Fruit fly (Drosophila melanogaster) whole organism, embryonic: ENCODE data around the gene CG43093.

Source experiments
- Aef1 ChIP-seq: fragments of 200-800 bp; sonication (Bioruptor generic); IDR thresholded peaks from 3 replicates; pipeline ENCODE4 v1.3.6; 2022; ENCODE audit warnings: missing biosample characterization, missing genetic modification characterization
- Awh ChIP-seq: fragments of 200-800 bp; sonication (Bioruptor generic); IDR thresholded peaks from 2 replicates; pipeline ENCODE4, ENCODE4 v1.3.6; 2022; ENCODE audit warnings: missing biosample characterization, missing genetic modification characterization
- B-H2 ChIP-seq: fragments of 200-800 bp; sonication (Bioruptor generic); optimal IDR thresholded peaks from 2 replicates; lab custom pipeline; 2018; ENCODE audit warnings: missing biosample characterization, mild to moderate bottlenecking, missing genetic modification characterization
- CG10321 ChIP-seq: fragments of 200-800 bp; sonication (Bioruptor generic); IDR thresholded peaks from 2 replicates; pipeline ENCODE4 v1.3.6; 2022; ENCODE audit warnings: missing biosample characterization, missing genetic modification characterization
- CG10462 ChIP-seq: fragments of 200-800 bp; sonication (Bioruptor generic); optimal IDR thresholded peaks from 2 replicates; lab custom pipeline; 2016; ENCODE audit warnings: missing biosample characterization, missing genetic modification characterization
- CG14050 ChIP-seq: fragments of 200-800 bp; sonication (Bioruptor generic); IDR thresholded peaks from 3 replicates; pipeline ENCODE4 v1.3.6; 2022; ENCODE audit warnings: missing biosample characterization, missing genetic modification characterization
- CG14860 ChIP-seq: fragments of 200-800 bp; sonication (Bioruptor generic); IDR thresholded peaks from 3 replicates; pipeline ENCODE4 v1.3.6; 2022; ENCODE audit warnings: missing biosample characterization, missing genetic modification characterization; ENCODE audit not compliant: partially characterized antibody
- CG14965 ChIP-seq: fragments of 200-800 bp; sonication (Bioruptor generic); optimal IDR thresholded peaks from 2 replicates; lab custom pipeline; 2016; ENCODE audit warnings: missing biosample characterization, missing genetic modification characterization, borderline replicate concordance
- CG16813 ChIP-seq: fragments of 200-800 bp; sonication (Bioruptor generic); IDR thresholded peaks from 3 replicates; pipeline ENCODE4 v1.3.6; 2022; ENCODE audit warnings: missing biosample characterization, missing genetic modification characterization; ENCODE audit not compliant: partially characterized antibody
- CG17359 ChIP-seq: fragments of 200-800 bp; sonication (Bioruptor generic); optimal IDR thresholded peaks from 3 replicates; lab custom pipeline; 2018; ENCODE audit warnings: missing biosample characterization, mild to moderate bottlenecking, missing genetic modification characterization, moderate library complexity
- CG2116 ChIP-seq: fragments of 200-800 bp; sonication (Bioruptor generic); optimal IDR thresholded peaks from 3 replicates; lab custom pipeline; 2018; ENCODE audit warnings: missing biosample characterization, mild to moderate bottlenecking, missing genetic modification characterization
- CG2202 ChIP-seq: fragments of 200-800 bp; sonication (Bioruptor generic); optimal IDR thresholded peaks from 2 replicates; lab custom pipeline; 2018; ENCODE audit warnings: missing biosample characterization, mild to moderate bottlenecking, missing genetic modification characterization
- CG30403 ChIP-seq: fragments of 200-800 bp; sonication (Bioruptor generic); optimal IDR thresholded peaks from 3 replicates; lab custom pipeline; 2016; ENCODE audit warnings: missing biosample characterization, missing genetic modification characterization
- CG4617 ChIP-seq: fragments of 200-800 bp; sonication (Bioruptor generic); optimal IDR thresholded peaks from 3 replicates; lab custom pipeline; 2016; ENCODE audit warnings: missing biosample characterization, missing genetic modification characterization, borderline replicate concordance
- CG5953 ChIP-seq: fragments of 200-800 bp; sonication (Bioruptor generic); IDR thresholded peaks from 2 replicates; pipeline ENCODE4 v1.3.6; 2022; ENCODE audit warnings: missing biosample characterization, missing genetic modification characterization
- CG7987 ChIP-seq: fragments of 200-800 bp; sonication (Bioruptor generic); optimal IDR thresholded peaks from 2 replicates; lab custom pipeline; 2018; ENCODE audit warnings: missing biosample characterization, mild to moderate bottlenecking, missing genetic modification characterization, moderate library complexity
- Chrac-16 ChIP-seq: fragments of 200-800 bp; sonication (Bioruptor generic); optimal IDR thresholded peaks from 3 replicates; lab custom pipeline; 2016; ENCODE audit warnings: missing biosample characterization, missing genetic modification characterization
- Dbx ChIP-seq: fragments of 200-800 bp; sonication (Bioruptor generic); IDR thresholded peaks from 3 replicates; pipeline ENCODE4 v1.3.6; 2022; ENCODE audit warnings: missing biosample characterization, missing genetic modification characterization
- E2f2 ChIP-seq: fragments of 200-800 bp; sonication (Bioruptor generic); IDR thresholded peaks from 2 replicates; pipeline ENCODE4 v1.3.6; 2022; ENCODE audit warnings: missing biosample characterization, missing genetic modification characterization
- Ets65A ChIP-seq: fragments of 200-800 bp; sonication (Bioruptor generic); peaks from one replicate; lab custom pipeline; 2016; ENCODE audit warnings: missing biosample characterization, missing genetic modification characterization
- Mrtf ChIP-seq: fragments of 200-800 bp; sonication (Bioruptor generic); IDR thresholded peaks from 3 replicates; pipeline ENCODE4 v1.3.6; 2022; ENCODE audit warnings: missing biosample characterization, missing genetic modification characterization
- Myb ChIP-seq: fragments of 200-800 bp; sonication (Bioruptor generic); optimal IDR thresholded peaks from 2 replicates; lab custom pipeline; 2016; ENCODE audit warnings: missing biosample characterization, missing genetic modification characterization
- NK7.1 ChIP-seq: fragments of 200-800 bp; sonication (Bioruptor generic); optimal IDR thresholded peaks from 3 replicates; lab custom pipeline; 2016; ENCODE audit warnings: missing biosample characterization, missing genetic modification characterization
- Neu2 ChIP-seq: fragments of 200-800 bp; sonication (Bioruptor generic); optimal IDR thresholded peaks from 3 replicates; lab custom pipeline; 2016; ENCODE audit warnings: missing biosample characterization, missing genetic modification characterization, borderline replicate concordance
- Nf-YB ChIP-seq: fragments of 200-800 bp; sonication (Bioruptor generic); optimal IDR thresholded peaks from 3 replicates; lab custom pipeline; 2019; ENCODE audit warnings: missing biosample characterization, mild to moderate bottlenecking, missing genetic modification characterization, moderate library complexity
- Oaz ChIP-seq: fragments of 200-800 bp; sonication (Bioruptor generic); IDR thresholded peaks from 2 replicates; pipeline ENCODE4 v1.3.6; 2022; ENCODE audit warnings: missing biosample characterization, missing genetic modification characterization
- Ravus ChIP-seq: fragments of 200-800 bp; sonication (Bioruptor generic); IDR thresholded peaks from 2 replicates; pipeline ENCODE4 v1.3.6; 2022; ENCODE audit warnings: missing biosample characterization, missing genetic modification characterization
- Spps ChIP-seq: fragments of 200-800 bp; sonication (Bioruptor generic); optimal IDR thresholded peaks from 2 replicates; lab custom pipeline; 2018; ENCODE audit warnings: missing biosample characterization, mild to moderate bottlenecking, missing genetic modification characterization
- Sry-δ ChIP-seq: fragments of 200-800 bp; sonication (Bioruptor generic); optimal IDR thresholded peaks from 2 replicates; lab custom pipeline; 2016; ENCODE audit warnings: missing biosample characterization, missing genetic modification characterization
- YL-1 ChIP-seq: fragments of 200-800 bp; sonication (Bioruptor generic); optimal IDR thresholded peaks from 3 replicates; lab custom pipeline; 2017; ENCODE audit warnings: missing biosample characterization, mild to moderate bottlenecking, missing genetic modification characterization
- bbx ChIP-seq: fragments of 200-800 bp; sonication (Bioruptor generic); IDR thresholded peaks from 2 replicates; pipeline ENCODE4 v1.3.6; 2022; ENCODE audit warnings: missing biosample characterization, missing genetic modification characterization; ENCODE audit not compliant: partially characterized antibody
- crc ChIP-seq: fragments of 200-800 bp; sonication (Bioruptor generic); optimal IDR thresholded peaks from 2 replicates; lab custom pipeline; 2016; ENCODE audit warnings: missing biosample characterization, missing genetic modification characterization
- crp ChIP-seq, 2 experiments: fragments of 200-800 bp; sonication (Bioruptor generic); optimal IDR thresholded peaks; 2 replicates in 1 of 2; 3 replicates in 1 of 2; lab custom pipeline; 2017; ENCODE audit warnings: missing biosample characterization in 2 of 2, missing genetic modification characterization in 2 of 2, mild to moderate bottlenecking in 1 of 2, moderate library complexity in 1 of 2
- cwo ChIP-seq: fragments of 200-800 bp; sonication (Bioruptor generic); optimal IDR thresholded peaks from 3 replicates; lab custom pipeline; 2017; ENCODE audit warnings: missing biosample characterization, missing genetic modification characterization, mild to moderate bottlenecking, moderate library complexity, missing genetic modification reagents
- eyg ChIP-seq: fragments of 200-800 bp; sonication (Bioruptor generic); optimal IDR thresholded peaks from 3 replicates; lab custom pipeline; 2016; ENCODE audit warnings: missing biosample characterization, missing genetic modification characterization
- ftz-f1 ChIP-seq: fragments of 200-800 bp; sonication (Bioruptor generic); optimal IDR thresholded peaks from 2 replicates; lab custom pipeline; 2016; ENCODE audit warnings: missing biosample characterization, missing genetic modification characterization
- gce ChIP-seq: fragments of 200-800 bp; sonication (Bioruptor generic); IDR thresholded peaks from 3 replicates; pipeline ENCODE4 v1.3.6; 2022; ENCODE audit warnings: missing biosample characterization, missing genetic modification characterization
- gcm ChIP-seq: fragments of 200-800 bp; sonication (Bioruptor generic); optimal IDR thresholded peaks from 2 replicates; lab custom pipeline; 2019; ENCODE audit warnings: missing biosample characterization, mild to moderate bottlenecking, missing genetic modification characterization, moderate library complexity
- gsb-n ChIP-seq: fragments of 200-800 bp; sonication (Bioruptor generic); optimal IDR thresholded peaks from 3 replicates; lab custom pipeline; 2018; ENCODE audit warnings: missing biosample characterization, mild to moderate bottlenecking, missing genetic modification characterization
- lilli ChIP-seq: fragments of 200-800 bp; sonication (Bioruptor generic); optimal IDR thresholded peaks from 3 replicates; lab custom pipeline; 2016; ENCODE audit warnings: missing biosample characterization, missing genetic modification characterization
- pfk ChIP-seq: fragments of 200-800 bp; sonication (Bioruptor generic); optimal IDR thresholded peaks from 2 replicates; lab custom pipeline; 2018; ENCODE audit warnings: missing biosample characterization, mild to moderate bottlenecking, missing genetic modification characterization, moderate library complexity
- phol ChIP-seq: fragments of 200-800 bp; sonication (Bioruptor generic); optimal IDR thresholded peaks from 3 replicates; lab custom pipeline; 2018; ENCODE audit warnings: missing biosample characterization, mild to moderate bottlenecking, missing genetic modification characterization, moderate library complexity
- row ChIP-seq: fragments of 200-800 bp; sonication (Bioruptor generic); IDR thresholded peaks from 3 replicates; pipeline ENCODE4 v1.3.6; 2022; ENCODE audit warnings: missing biosample characterization, missing genetic modification characterization
- run ChIP-seq: fragments of 200-800 bp; sonication (Bioruptor generic); optimal IDR thresholded peaks from 3 replicates; lab custom pipeline; 2018; ENCODE audit warnings: missing biosample characterization, mild to moderate bottlenecking, missing genetic modification characterization
- salm ChIP-seq: fragments of 200-800 bp; sonication (Bioruptor generic); optimal IDR thresholded peaks from 2 replicates; lab custom pipeline; 2018; ENCODE audit warnings: missing biosample characterization, mild to moderate bottlenecking, missing genetic modification characterization
- sens ChIP-seq: fragments of 200-800 bp; sonication (Bioruptor generic); peaks from one replicate; lab custom pipeline; 2016; ENCODE audit warnings: missing biosample characterization, missing genetic modification characterization
- slou ChIP-seq: fragments of 200-800 bp; sonication (Bioruptor generic); optimal IDR thresholded peaks from 3 replicates; lab custom pipeline; 2016; ENCODE audit warnings: missing biosample characterization, missing genetic modification characterization
- sna ChIP-seq: fragments of 200-800 bp; sonication (Bioruptor generic); IDR thresholded peaks from 2 replicates; pipeline ENCODE4 v1.3.6; 2022; ENCODE audit warnings: missing biosample characterization, missing genetic modification characterization; ENCODE audit not compliant: partially characterized antibody
- sug ChIP-seq: fragments of 200-800 bp; optimal IDR thresholded peaks from 2 replicates; lab custom pipeline; 2019; ENCODE audit warnings: missing biosample characterization, mild to moderate bottlenecking, missing genetic modification characterization, moderate library complexity
- vnd ChIP-seq: fragments of 200-800 bp; sonication (Bioruptor generic); IDR thresholded peaks from 3 replicates; pipeline ENCODE4 v1.3.6; 2022; ENCODE audit warnings: missing biosample characterization, missing genetic modification characterization; ENCODE audit not compliant: partially characterized antibody

The CG43093 gene

DNA sequence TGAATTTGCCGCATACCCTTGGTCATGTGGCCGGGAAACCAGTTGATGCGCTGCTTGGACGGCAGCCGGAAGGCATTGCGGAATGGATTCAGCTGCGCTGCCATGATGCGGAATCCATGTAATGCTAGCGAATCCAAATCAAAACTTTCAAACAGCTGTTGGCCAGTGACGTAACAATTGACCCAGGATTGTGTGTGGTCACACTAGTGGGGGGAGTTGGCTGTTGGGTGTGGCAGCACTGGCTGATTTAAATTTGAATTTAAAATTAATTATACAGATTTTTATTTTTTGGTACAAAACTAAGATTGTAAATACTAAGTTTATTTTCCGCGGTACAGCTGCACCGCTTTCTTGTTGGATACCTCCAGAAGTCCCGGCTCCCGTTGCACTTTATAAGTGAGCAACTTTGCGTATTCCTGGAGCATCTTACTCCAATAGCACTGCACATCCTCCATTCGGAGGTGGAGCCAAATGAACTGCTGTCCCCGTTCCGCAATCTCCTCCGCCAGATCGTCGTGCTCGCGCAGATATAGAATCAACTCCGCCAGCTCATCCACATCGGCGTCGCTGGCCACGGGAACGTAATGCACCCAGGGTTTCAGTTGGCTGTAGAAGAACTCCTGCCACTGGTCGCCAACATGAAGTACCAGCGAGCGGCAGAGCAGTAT, 22.6 kb downstream of the CG43093 start, which contains the start of gene CG17141:
CG17141 (minus strand) TSS at position 177 of the 668 bp plus-strand sequence.
- TF ChIP-seq run (tag; lab: Kevin White, UChicago) (no peak), salm (tag; lab: Kevin White, UChicago) (no peak), bbx (GFP tag; lab: Robert Waterston, UW) (0 out of 2 replicates have a peak, but pooled peaks have one; percentile 28), NK7.1 (GFP tag; lab: Kevin White, UChicago) (no peak), phol (tag; lab: Kevin White, UChicago) (peak; percentile 32), sna (GFP tag; lab: Robert Waterston, UW) (peak; percentile 27; the same call in 1 of the 2 replicates), gcm (GFP tag; lab: Kevin White, UChicago) (no peak), Oaz (no peak), CG5953 (GFP tag; lab: Robert Waterston, UW) (no peak), CG16813 (GFP tag; lab: Robert Waterston, UW) (peak; percentile 35; the same call in 1 of the 3 replicates), Awh (GFP tag; lab: Robert Waterston, UW) (no peak), pfk (no peak), crc (no peak), CG30403 (GFP tag; lab: Kevin White, UChicago) (no peak), Chrac-16 (GFP tag; lab: Kevin White, UChicago) (no peak), Mrtf (GFP tag; lab: Robert Waterston, UW) (no peak), slou (GFP tag; lab: Kevin White, UChicago) (no peak), E2f2 (GFP tag; lab: Robert Waterston, UW) (peak; percentile 97), row (peak; percentile 12; the same call in 1 of the 3 replicates), CG7987 (GFP tag; lab: Kevin White, UChicago) (peak; percentile 41), Dbx (GFP tag; lab: Robert Waterston, UW) (no peak), Ravus (GFP tag; lab: Robert Waterston, UW) (no peak), vnd (no peak), B-H2 (no peak), CG10462 (no peak), Spps (tag; lab: Kevin White, UChicago) (no peak), CG14965 (GFP tag; lab: Kevin White, UChicago) (no peak), CG4617 (GFP tag; lab: Kevin White, UChicago) (peak; percentile 28), ftz-f1 (GFP tag; lab: Kevin White, UChicago) (no peak), CG14860 (GFP tag; lab: Robert Waterston, UW) (no peak), cwo (GFP tag; lab: Kevin White, UChicago) (no peak), Nf-YB (GFP tag; lab: Kevin White, UChicago) (no peak), gsb-n (tag; lab: Kevin White, UChicago) (no peak), sens (peak; percentile 74), Neu2 (no peak), YL-1 (peak; percentile 67), crp (GFP tag; optimal IDR thresholded peaks at IDR 0.05; lab: Kevin White, UChicago) (peak; percentile 71 to 96), CG14050 (GFP tag; lab: Robert Waterston, UW) (no peak), CG2202 (tag; lab: Kevin White, UChicago) (no peak), Aef1 (GFP tag; lab: Robert Waterston, UW) (no peak), Ets65A (GFP tag; lab: Kevin White, UChicago) (peak; percentile 69), CG2116 (GFP tag; lab: Kevin White, UChicago) (peak; percentile 32), lilli (no peak), gce (GFP tag; lab: Robert Waterston, UW) (no peak), Sry-δ (peak; percentile 23), sug (no peak), Myb (GFP tag; lab: Kevin White, UChicago) (peak; percentile 87), CG17359 (tag; lab: Kevin White, UChicago) (no peak), CG10321 (no peak), eyg (no peak)
